Worm (Caenorhabditis elegans) whole organism, young adult: ENCODE measurements around the gene gba-1.
A peak's percentile ranks its signal among the peaks of the same experiment; 100 is the strongest.

ENCODE experiments used
- C06A6.2 ChIP-seq: fragments of 200-800 bp; sonication (Bioruptor generic); conservative IDR thresholded peaks from 2 replicates; pipeline ENCODE4 v1.3.6; 2022; ENCODE audit warnings: missing genetic modification characterization, missing compliant biosample characterization
- D2030.7 ChIP-seq: fragments of 200-800 bp; sonication (Bioruptor generic); IDR thresholded peaks from 2 replicates; pipeline ENCODE4 v1.3.6; 2022; ENCODE audit warnings: missing genetic modification reagents, missing genetic modification characterization, missing compliant biosample characterization
- F49E8.2 ChIP-seq: sonication (generic microtip); optimal IDR thresholded peaks from 3 replicates; lab custom pipeline; 2017; ENCODE audit warnings: missing genetic modification characterization, mild to moderate bottlenecking, missing compliant biosample characterization, antibody characterized with exemption, moderate library complexity; ENCODE audit not compliant: insufficient read depth
- F52B5.7 ChIP-seq: sonication (generic microtip); optimal IDR thresholded peaks from 2 replicates; lab custom pipeline; 2016; ENCODE audit warnings: mild to moderate bottlenecking, missing genetic modification characterization, missing compliant biosample characterization
- F57C9.4 ChIP-seq: sonication (generic microtip); optimal IDR thresholded peaks from 2 replicates; lab custom pipeline; 2017; ENCODE audit warnings: mild to moderate bottlenecking, missing genetic modification characterization, missing compliant biosample characterization
- K11D2.4 ChIP-seq: fragments of 200-800 bp; sonication (Bioruptor generic); IDR thresholded peaks from 2 replicates; pipeline ENCODE4 v1.3.6; 2022; ENCODE audit warnings: missing genetic modification reagents, missing genetic modification characterization, missing compliant biosample characterization
- K12H6.12 ChIP-seq: fragments of 200-800 bp; sonication (Bioruptor generic); optimal IDR thresholded peaks from 2 replicates; lab custom pipeline; 2018; ENCODE audit warnings: mild to moderate bottlenecking, missing genetic modification characterization, missing compliant biosample characterization
- Y56A3A.18 ChIP-seq: fragments of 200-800 bp; sonication (Bioruptor generic); IDR thresholded peaks from 2 replicates; pipeline ENCODE4 v1.3.6; 2022; ENCODE audit warnings: missing genetic modification reagents, missing genetic modification characterization, missing compliant biosample characterization
- Y95B8A.8 ChIP-seq: fragments of 200-800 bp; sonication (Bioruptor generic); IDR thresholded peaks from 2 replicates; pipeline ENCODE4 v1.3.6; 2022; ENCODE audit warnings: missing genetic modification reagents, missing genetic modification characterization, missing compliant biosample characterization
- ZK185.1 ChIP-seq: sonication (generic microtip); optimal IDR thresholded peaks from 2 replicates; lab custom pipeline; 2016; ENCODE audit warnings: mild to moderate bottlenecking, missing genetic modification characterization, missing compliant biosample characterization; ENCODE audit not compliant: poor library complexity, severe bottlenecking
- aptf-3 ChIP-seq: fragments of 200-800 bp; sonication (Bioruptor generic); IDR thresholded peaks from 2 replicates; pipeline ENCODE4 v1.3.6; 2022; ENCODE audit warnings: missing genetic modification characterization, missing compliant biosample characterization
- attf-3 ChIP-seq: fragments of 200-800 bp; sonication (Bioruptor generic); conservative IDR thresholded peaks from 2 replicates; pipeline ENCODE4 v1.3.6; 2022; ENCODE audit warnings: missing genetic modification reagents, missing genetic modification characterization, missing compliant biosample characterization
- bed-2 ChIP-seq: fragments of 200-800 bp; sonication (Bioruptor generic); IDR thresholded peaks from 2 replicates; pipeline ENCODE4 v1.3.6; 2022; ENCODE audit warnings: missing genetic modification reagents, missing genetic modification characterization, missing compliant biosample characterization
- ccch-3 ChIP-seq: fragments of 200-800 bp; sonication (Bioruptor generic); optimal IDR thresholded peaks from 2 replicates; lab custom pipeline; 2018; ENCODE audit warnings: mild to moderate bottlenecking, missing genetic modification characterization, missing compliant biosample characterization
- ceh-79 ChIP-seq: sonication (generic microtip); optimal IDR thresholded peaks from 2 replicates; lab custom pipeline; 2017; ENCODE audit warnings: mild to moderate bottlenecking, missing genetic modification characterization, missing compliant biosample characterization
- dpl-1 ChIP-seq: fragments of 150-350 bp; optimal IDR thresholded peaks from 2 replicates; lab custom pipeline; 2014; ENCODE audit warnings: missing biosample characterization, missing genetic modification reagents, missing genetic modification characterization
- fkh-3 ChIP-seq: sonication (generic microtip); optimal IDR thresholded peaks from 2 replicates; lab custom pipeline; 2016; ENCODE audit warnings: mild to moderate bottlenecking, missing genetic modification characterization, missing compliant biosample characterization
- gei-17 ChIP-seq: fragments of 200-800 bp; sonication (Bioruptor generic); optimal IDR thresholded peaks from 2 replicates; lab custom pipeline; 2018; ENCODE audit warnings: mild to moderate bottlenecking, missing genetic modification characterization, missing compliant biosample characterization
- him-1 ChIP-seq: sonication (generic microtip); optimal IDR thresholded peaks from 2 replicates; lab custom pipeline; 2016; ENCODE audit warnings: missing genotype, missing genetic modification reagents, missing genetic modification characterization, missing compliant biosample characterization
- hmg-1.2 ChIP-seq: fragments of 200-800 bp; sonication (Bioruptor generic); IDR thresholded peaks from 2 replicates; pipeline ENCODE4 v1.3.6; 2022; ENCODE audit warnings: missing genetic modification reagents, missing genetic modification characterization, missing compliant biosample characterization
- hsf-1 ChIP-seq: fragments of 200-800 bp; sonication (Bioruptor generic); IDR thresholded peaks from 2 replicates; pipeline ENCODE4 v1.3.6; 2022; ENCODE audit warnings: missing genetic modification reagents, missing genetic modification characterization, missing compliant biosample characterization
- let-607 ChIP-seq, 2 experiments: fragments of 200-800 bp in 1 of 2; sonication (Bioruptor generic) in 1 of 2; sonication (generic microtip) in 1 of 2; optimal IDR thresholded peaks; 2 replicates each; lab custom pipeline; 2016 to 2018; ENCODE audit warnings: mild to moderate bottlenecking in 2 of 2, missing compliant biosample characterization in 2 of 2, missing genetic modification characterization in 2 of 2, moderate library complexity in 2 of 2, missing genotype in 1 of 2
- lin-26 ChIP-seq: fragments of 200-800 bp; sonication (Bioruptor generic); IDR thresholded peaks from 2 replicates; pipeline ENCODE4 v1.3.6; 2022; ENCODE audit warnings: missing genetic modification reagents, missing genetic modification characterization, missing compliant biosample characterization
- lir-1 ChIP-seq: fragments of 200-800 bp; sonication (Bioruptor generic); conservative IDR thresholded peaks from 2 replicates; pipeline ENCODE4 v1.3.6; 2022; ENCODE audit warnings: missing genetic modification reagents, missing genetic modification characterization, missing compliant biosample characterization
- madf-3 ChIP-seq: fragments of 200-800 bp; sonication (Bioruptor generic); IDR thresholded peaks from 2 replicates; pipeline ENCODE4 v1.3.6; 2022; ENCODE audit warnings: missing genetic modification reagents, missing genetic modification characterization, missing compliant biosample characterization
- mel-28 ChIP-seq: sonication (generic microtip); optimal IDR thresholded peaks from 2 replicates; lab custom pipeline; 2016; ENCODE audit warnings: borderline replicate concordance, mild to moderate bottlenecking, missing genetic modification characterization, missing compliant biosample characterization
- nhr-80 ChIP-seq: sonication (generic microtip); optimal IDR thresholded peaks from 2 replicates; lab custom pipeline; 2016; ENCODE audit warnings: missing genetic modification characterization, missing compliant biosample characterization
- pha-4 ChIP-seq: fragments of 150-350 bp; sonication (generic microtip); optimal IDR thresholded peaks from 2 replicates; lab custom pipeline; 2014; ENCODE audit warnings: missing biosample characterization, missing genetic modification reagents, missing genetic modification characterization
- snpc-1.1 ChIP-seq: sonication (generic microtip); optimal IDR thresholded peaks from 2 replicates; lab custom pipeline; 2017; ENCODE audit warnings: missing genetic modification characterization, mild to moderate bottlenecking, missing compliant biosample characterization, antibody characterized with exemption, moderate library complexity, missing genotype, missing genetic modification reagents; ENCODE audit not compliant: insufficient read depth
- xnd-1 ChIP-seq: sonication (generic microtip); optimal IDR thresholded peaks from 2 replicates; lab custom pipeline; 2016; ENCODE audit warnings: missing genotype, missing genetic modification reagents, missing genetic modification characterization, missing compliant biosample characterization

Gene gba-1

DNA sequence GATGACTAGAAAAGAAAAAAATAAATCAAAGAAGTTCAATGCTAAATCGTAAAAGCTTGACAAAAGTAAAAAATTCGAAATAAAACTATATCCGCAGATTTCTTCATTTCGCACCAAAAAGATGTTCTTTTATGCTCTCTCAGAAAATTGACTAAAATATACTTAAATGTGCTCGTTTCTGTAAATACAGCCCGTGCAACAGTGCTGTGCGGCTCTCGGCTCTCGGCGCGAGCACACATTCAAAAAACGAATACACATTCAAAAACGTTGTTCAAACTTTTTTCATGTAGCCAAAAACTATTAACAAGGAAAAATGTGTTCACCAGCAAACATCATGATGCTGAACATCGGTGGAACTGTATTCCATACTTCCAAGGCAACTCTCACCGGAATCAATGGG is 35.7 kb upstream of the gba-1 start, which contains the start of gene C40A11.3:
Gene C40A11.3, plus strand, starts transcription at position 301 of the 400 bp plus-strand sequence.
- TF ChIP-seq Y95B8A.8 (no peak), snpc-1.1 (tag; lab: Kevin White, UChicago) (no peak), F57C9.4 (tag; lab: Kevin White, UChicago) (no peak), lir-1 (GFP tag; lab: Robert Waterston, UW) (no peak), Y56A3A.18 (no peak), attf-3 (GFP tag; lab: Robert Waterston, UW) (no peak), ceh-79 (no peak), hmg-1.2 (GFP tag; lab: Robert Waterston, UW) (no peak), D2030.7 (GFP tag; lab: Robert Waterston, UW) (no peak), fkh-3 (no peak), F49E8.2 (tag; lab: Kevin White, UChicago) (no peak), K12H6.12 (tag; lab: Kevin White, UChicago) (no peak), F52B5.7 (tag; lab: Kevin White, UChicago) (no peak)

DNA sequence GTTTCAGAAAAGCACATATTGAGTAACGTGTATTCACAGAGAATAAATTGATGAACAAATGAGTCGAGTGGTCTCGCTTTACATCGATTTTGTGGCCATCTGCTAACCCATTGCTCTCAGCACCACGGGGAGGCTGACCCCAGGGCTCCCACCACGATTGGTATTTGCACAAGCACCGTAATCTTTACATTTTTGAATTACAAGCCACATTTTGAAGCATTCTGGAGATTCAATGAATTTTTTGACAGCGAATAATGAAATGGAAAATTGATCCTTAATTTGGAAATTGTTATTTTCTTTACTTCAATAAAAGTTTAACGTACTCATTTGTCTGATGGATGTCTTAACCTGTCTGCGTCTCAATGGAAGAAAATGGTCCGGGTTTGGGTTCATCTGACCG is 31.0 kb upstream of the gba-1 start, which contains the start of gene C40A11.6:
Gene C40A11.6, minus strand, starts transcription at position 101 of the 400 bp plus-strand sequence.
- no peak for TF ChIP-seq mel-28 (tag; lab: Kevin White, UChicago)
- TF ChIP-seq bed-2 (GFP tag; lab: Robert Waterston, UW), result no peak
- TF ChIP-seq let-607 (tag; optimal IDR thresholded peaks at IDR 0.05; lab: Kevin White, UChicago), result no peak
- TF ChIP-seq pha-4 (tag; lab: Kevin White, UChicago), result no peak
- TF ChIP-seq aptf-3, result no peak
- TF ChIP-seq madf-3 (GFP tag; lab: Robert Waterston, UW), result no peak
- TF ChIP-seq K11D2.4 (GFP tag; lab: Robert Waterston, UW), result no peak
- TF ChIP-seq, all 124 proteins: peak for 0

DNA sequence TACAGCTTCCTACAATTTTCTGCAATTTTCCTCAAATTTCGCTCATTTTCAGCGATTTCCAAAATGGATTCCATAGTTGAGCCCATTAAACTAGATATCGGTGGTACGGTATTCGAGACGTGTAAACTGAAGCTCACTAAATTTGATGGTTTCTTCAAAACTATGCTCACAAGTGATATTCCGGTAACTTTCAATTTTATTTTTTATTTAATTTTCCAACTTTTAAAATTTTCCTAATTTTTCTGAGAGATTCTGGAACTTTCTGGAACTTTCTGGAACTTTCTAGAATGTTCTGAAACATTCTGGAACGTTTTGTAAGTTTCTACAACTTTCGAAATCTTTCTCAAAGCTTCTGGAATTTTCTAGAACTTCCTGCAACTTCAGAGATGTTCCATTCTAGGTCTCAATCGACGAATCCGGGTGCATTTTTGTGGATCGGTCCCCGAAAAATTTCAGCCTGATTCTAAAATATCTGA is 29.6 kb upstream of the gba-1 start, which contains the start of gene C40A11.2:
Gene C40A11.2, plus strand, starts transcription at position 51 of the 476 bp plus-strand sequence.
- no peak for TF ChIP-seq ZK185.1 (tag; lab: Kevin White, UChicago)
- TF ChIP-seq hsf-1 (GFP tag; lab: Robert Waterston, UW), result peak; percentile 90

DNA sequence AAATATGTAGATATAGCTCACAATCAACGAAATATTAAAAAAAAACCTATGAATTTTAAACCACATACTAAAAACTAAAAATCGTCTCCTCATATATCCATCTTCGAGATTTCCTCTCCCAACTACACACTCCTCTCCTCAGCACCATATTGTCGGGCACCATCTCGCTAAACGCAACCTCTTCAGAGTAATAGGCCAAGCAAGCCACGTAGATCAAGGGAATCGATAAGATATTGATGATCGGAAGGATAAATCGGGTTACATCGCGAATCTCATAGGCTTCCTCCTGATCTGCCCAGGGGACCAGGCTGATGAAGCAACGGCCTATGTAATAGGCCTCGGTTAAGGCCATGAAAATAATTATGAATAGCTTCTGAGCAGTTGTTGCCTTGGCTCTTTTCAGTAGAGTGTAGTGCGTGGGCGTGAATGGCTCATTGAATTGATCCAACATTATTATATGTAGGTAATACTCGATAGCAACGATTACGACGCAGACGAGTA is 26.0 kb upstream of the gba-1 start, which contains the start of the genes C40A11.7 and C40A11.8:
Gene C40A11.7, minus strand, starts transcription at position 101 of the 501 bp plus-strand sequence.
Gene C40A11.8, minus strand, starts transcription at position 451 of the 501 bp plus-strand sequence.
- no peak for TF ChIP-seq dpl-1 (GFP tag; lab: Kevin White, UChicago)
- TF ChIP-seq nhr-80 (tag; lab: Kevin White, UChicago), result no peak
- no peak for TF ChIP-seq lin-26 (GFP tag; lab: Robert Waterston, UW)
- no peak for TF ChIP-seq him-1 (tag; lab: Kevin White, UChicago)
- TF ChIP-seq C06A6.2, result no peak
- TF ChIP-seq xnd-1 (tag; lab: Kevin White, UChicago), result no peak
- TF ChIP-seq attf-3 (GFP tag; lab: Robert Waterston, UW), result no peak
- TF ChIP-seq gei-17 (GFP tag; lab: Kevin White, UChicago), result no peak

DNA sequence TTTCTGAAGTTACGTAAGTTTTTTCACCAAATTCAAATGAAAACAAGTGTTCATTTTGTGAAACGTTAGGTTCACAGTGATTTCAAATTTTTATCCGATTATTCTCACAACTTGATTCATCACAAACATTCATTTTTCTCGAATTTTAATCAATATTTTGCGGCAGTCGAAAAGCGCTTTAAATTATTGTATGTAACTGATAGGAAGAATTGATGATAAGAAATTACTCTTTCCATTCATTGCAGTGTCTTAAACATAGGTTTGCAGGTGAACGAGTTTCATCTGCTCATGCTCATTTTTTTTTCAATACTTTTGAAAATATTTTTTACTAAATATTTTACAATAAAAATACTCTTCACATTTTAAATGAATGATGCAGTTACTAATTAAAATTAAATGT is 24.1 kb upstream of the gba-1 start:
- TF ChIP-seq C06A6.2 (no peak), ccch-3 (GFP tag; lab: Kevin White, UChicago) (no peak), nhr-80 (tag; lab: Kevin White, UChicago) (peak; percentile 5)
- TF ChIP-seq, all 124 proteins: peak for 1
